Worm (Caenorhabditis elegans): ENCODE measurements around the gene nphp-4.
A peak's percentile ranks its signal among the peaks of the same experiment; 100 is the strongest.

The nphp-4 gene

DNA sequence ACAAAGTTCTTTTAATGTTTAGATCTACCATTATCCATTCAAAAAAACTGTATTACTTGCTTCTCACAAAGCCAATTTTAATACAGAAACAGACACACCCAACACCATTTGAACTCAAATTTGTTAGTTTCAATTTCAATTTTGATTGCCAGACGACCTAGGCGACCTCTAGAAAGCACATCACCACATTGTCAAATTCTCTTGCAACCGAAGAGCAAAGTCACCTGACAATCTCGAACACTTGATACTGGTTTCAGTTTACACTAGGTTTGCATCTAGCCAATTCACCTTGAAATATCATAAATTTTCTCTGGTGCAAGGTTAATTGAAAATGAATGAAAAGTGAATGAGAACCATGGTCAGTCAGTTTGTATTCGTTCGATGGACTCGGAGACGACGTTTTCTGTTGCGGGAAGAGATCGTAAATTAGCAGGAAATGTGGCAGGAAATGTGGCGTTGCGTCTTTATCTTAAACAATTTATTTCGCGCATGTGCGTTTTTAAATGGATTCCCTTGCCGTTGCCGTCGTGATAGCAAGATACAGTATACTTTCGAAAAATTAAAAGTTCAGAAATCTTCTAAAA, 46.2 kb downstream of the nphp-4 start:
- TF ChIP-seq flt-1 (GFP tag; IDR thresholded peaks at IDR 0.05) = no peak
- no peak for TF ChIP-seq T22C8.4 (GFP tag; IDR thresholded peaks at IDR 0.05)
- no peak for TF ChIP-seq ref-1 (GFP tag; conservative IDR thresholded peaks at IDR 0.05)
- TF ChIP-seq tab-1 (GFP tag; IDR thresholded peaks at IDR 0.05) = no peak
- TF ChIP-seq cog-1 (tag; optimal IDR thresholded peaks at IDR 0.05) = no peak
- TF ChIP-seq ztf-29 (GFP tag; IDR thresholded peaks at IDR 0.05) = no peak
- no peak for TF ChIP-seq klf-2 (GFP tag; conservative IDR thresholded peaks at IDR 0.05)
- TF ChIP-seq med-1 (GFP tag; optimal IDR thresholded peaks at IDR 0.05; ENCODE audit: insufficient read depth) = no peak
- no peak for TF ChIP-seq ztf-23 (GFP tag; IDR thresholded peaks at IDR 0.05)

DNA sequence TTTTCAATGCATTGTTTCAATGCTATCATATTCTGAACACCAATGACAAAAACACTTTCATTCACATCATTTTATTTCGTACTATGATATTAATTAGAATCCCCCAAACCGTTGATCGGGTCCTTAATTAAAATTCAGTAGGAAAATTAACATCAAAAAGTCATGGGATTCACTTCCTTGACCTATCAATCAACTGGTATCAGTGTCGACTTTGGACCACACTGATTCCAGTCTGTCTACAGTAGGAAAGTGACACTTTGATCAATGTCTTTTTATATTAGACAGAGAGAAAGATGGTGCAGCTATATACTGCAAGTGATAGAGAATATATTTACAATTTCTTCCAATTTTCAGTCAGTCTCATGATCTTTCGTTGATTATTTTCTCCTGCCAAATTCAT, 47.2 kb downstream of the nphp-4 start:
- TF ChIP-seq ztf-29 (GFP tag; IDR thresholded peaks at IDR 0.05) = no peak
- no peak for TF ChIP-seq tab-1 (GFP tag; IDR thresholded peaks at IDR 0.05)
- no peak for TF ChIP-seq med-1 (GFP tag; optimal IDR thresholded peaks at IDR 0.05; ENCODE audit: insufficient read depth)
- TF ChIP-seq flt-1 (GFP tag; IDR thresholded peaks at IDR 0.05) = no peak
- no peak for TF ChIP-seq cog-1 (tag; optimal IDR thresholded peaks at IDR 0.05)

DNA sequence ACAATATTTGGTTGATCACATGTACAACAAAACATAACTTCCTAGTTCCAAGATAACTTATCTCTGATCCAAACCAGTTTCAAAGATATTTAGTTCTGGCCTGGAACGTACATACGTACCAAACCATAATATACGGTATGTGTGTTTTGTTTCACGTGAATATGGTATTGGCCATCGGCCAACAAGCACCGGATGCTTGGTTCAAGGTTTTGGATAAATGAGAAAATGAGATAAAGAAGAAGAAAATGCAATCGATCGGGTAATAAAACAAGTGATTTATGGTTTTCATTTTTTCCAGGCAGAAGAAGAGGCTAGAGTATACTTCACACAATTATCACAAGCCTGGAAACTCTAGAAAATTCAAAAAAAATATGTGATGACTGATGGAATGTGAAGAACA, 48.2 kb downstream of the nphp-4 start:
- TF ChIP-seq T22C8.4 (GFP tag; IDR thresholded peaks at IDR 0.05) = no peak
- no peak for TF ChIP-seq ref-1 (GFP tag; conservative IDR thresholded peaks at IDR 0.05)
- TF ChIP-seq ztf-29 (GFP tag; IDR thresholded peaks at IDR 0.05) = no peak
- TF ChIP-seq med-1 (GFP tag; optimal IDR thresholded peaks at IDR 0.05; ENCODE audit: insufficient read depth) = no peak
- no peak for TF ChIP-seq flt-1 (GFP tag; IDR thresholded peaks at IDR 0.05)
- no peak for TF ChIP-seq klf-2 (GFP tag; conservative IDR thresholded peaks at IDR 0.05)
- TF ChIP-seq ztf-23 (GFP tag; IDR thresholded peaks at IDR 0.05) = no peak
- no peak for TF ChIP-seq tab-1 (GFP tag; IDR thresholded peaks at IDR 0.05)
- TF ChIP-seq cog-1 (tag; optimal IDR thresholded peaks at IDR 0.05) = no peak

DNA sequence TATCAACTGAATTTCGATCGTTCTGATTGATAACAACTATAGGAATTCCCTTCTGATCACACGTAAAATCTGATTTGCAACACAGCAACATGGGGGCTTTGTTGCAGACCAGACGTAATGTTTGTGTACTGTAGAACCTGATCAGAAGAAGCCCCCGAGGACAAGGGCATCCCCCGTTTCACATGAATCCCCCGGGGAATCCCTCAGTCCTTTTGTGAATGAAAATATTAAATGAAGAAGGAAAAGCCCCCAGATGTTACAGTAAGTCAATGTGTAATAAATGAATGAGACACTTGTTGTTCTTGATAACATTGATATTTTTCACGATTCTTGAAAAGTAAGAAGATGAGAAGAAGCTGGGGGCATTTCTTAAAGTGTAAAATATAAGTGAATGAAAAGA, 49.4 kb downstream of the nphp-4 start:
- TF ChIP-seq flt-1 (GFP tag; IDR thresholded peaks at IDR 0.05) (no peak), ref-1 (GFP tag; conservative IDR thresholded peaks at IDR 0.05) (no peak)

DNA sequence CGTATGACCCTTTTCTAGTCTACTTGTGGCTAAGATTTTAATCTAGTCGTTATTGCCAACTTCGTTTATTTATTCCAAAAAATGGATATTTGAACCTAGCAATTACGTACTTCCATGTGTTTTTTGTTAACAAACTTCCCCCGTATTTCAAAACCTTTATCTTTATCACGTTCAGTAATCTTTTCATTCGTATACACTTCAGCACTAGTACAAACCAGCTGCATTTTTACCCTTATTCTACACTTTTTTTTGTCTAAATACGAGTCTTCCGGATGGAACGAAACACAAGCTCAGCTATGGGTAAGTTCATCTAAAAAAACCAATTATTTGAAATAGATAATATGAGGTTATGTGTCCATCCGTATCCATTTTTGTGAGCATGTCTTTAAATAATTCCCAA, 54.1 kb downstream of the nphp-4 start, which contains the start of gene D2023.1:
D2023.1 (plus strand) TSS at position 77 of the 400 bp plus-strand sequence.
- TF ChIP-seq ref-1 (GFP tag; conservative IDR thresholded peaks at IDR 0.05) = no peak
- no peak for TF ChIP-seq flt-1 (GFP tag; IDR thresholded peaks at IDR 0.05)
- no peak for TF ChIP-seq T22C8.4 (GFP tag; IDR thresholded peaks at IDR 0.05)
- no peak for TF ChIP-seq ztf-23 (GFP tag; IDR thresholded peaks at IDR 0.05)
- TF ChIP-seq klf-2 (GFP tag; conservative IDR thresholded peaks at IDR 0.05) = no peak
- no peak for TF ChIP-seq med-1 (GFP tag; optimal IDR thresholded peaks at IDR 0.05; ENCODE audit: insufficient read depth)
- no peak for TF ChIP-seq tab-1 (GFP tag; IDR thresholded peaks at IDR 0.05)
- no peak for TF ChIP-seq cog-1 (tag; optimal IDR thresholded peaks at IDR 0.05)
- TF ChIP-seq ztf-29 (GFP tag; IDR thresholded peaks at IDR 0.05) = no peak

DNA sequence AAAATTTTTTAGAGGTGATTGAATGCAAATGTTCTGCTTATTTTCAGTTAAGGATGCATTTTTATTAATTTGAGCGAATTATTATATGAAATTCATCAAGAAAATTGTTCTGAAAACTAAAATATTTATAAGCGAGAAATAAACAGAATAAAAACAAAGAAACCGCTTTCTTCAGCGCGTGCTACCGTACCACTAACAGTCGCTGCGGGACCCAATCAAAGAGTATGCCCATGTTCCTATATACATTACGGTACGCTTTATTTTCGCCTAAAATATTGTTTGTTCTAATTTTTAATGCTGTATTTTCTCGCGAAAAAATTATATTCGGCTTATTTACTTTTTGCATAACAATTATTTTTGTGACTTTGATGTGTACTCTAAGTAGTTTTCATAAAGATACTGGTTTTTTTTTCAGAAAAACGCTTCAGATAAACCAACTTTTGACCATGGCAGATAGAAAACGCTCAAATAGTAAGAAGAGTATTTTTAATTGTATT, 55.7 kb downstream of the nphp-4 start, which contains the start of gene F55A11.8:
F55A11.8 (plus strand) TSS at position 447 of the 497 bp plus-strand sequence.
- TF ChIP-seq flt-1 (GFP tag; IDR thresholded peaks at IDR 0.05) (no peak), ztf-23 (GFP tag; IDR thresholded peaks at IDR 0.05) (no peak), klf-2 (GFP tag; conservative IDR thresholded peaks at IDR 0.05) (no peak), ref-1 (GFP tag; conservative IDR thresholded peaks at IDR 0.05) (no peak), T22C8.4 (GFP tag; IDR thresholded peaks at IDR 0.05) (no peak), med-1 (GFP tag; optimal IDR thresholded peaks at IDR 0.05; ENCODE audit: insufficient read depth) (no peak), tab-1 (GFP tag; IDR thresholded peaks at IDR 0.05) (no peak), cog-1 (tag; optimal IDR thresholded peaks at IDR 0.05) (no peak), ztf-29 (GFP tag; IDR thresholded peaks at IDR 0.05) (no peak)

DNA sequence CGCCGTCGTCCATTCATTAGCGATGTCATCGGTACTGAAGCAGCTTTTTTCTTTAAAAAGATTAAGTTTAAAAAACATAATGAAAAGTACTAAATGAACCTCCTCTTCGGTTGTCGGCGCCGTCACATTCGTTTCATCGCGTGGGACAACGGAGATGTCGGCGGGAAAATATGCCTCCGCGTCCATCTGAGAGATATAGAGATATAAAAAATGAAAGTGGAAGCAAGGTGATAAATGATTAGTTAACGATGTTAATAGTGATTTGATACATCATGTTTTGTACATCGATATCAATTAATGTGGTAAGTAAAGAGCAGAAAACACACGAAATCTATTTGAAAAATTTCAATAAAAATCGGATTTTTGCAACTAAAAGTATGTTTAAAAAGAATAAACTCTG, 56.3 kb downstream of the nphp-4 start, which contains the start of gene F55A11.7:
F55A11.7 (minus strand) TSS at position 186 of the 400 bp plus-strand sequence.
- TF ChIP-seq T22C8.4 (GFP tag; IDR thresholded peaks at IDR 0.05) (no peak), med-1 (GFP tag; optimal IDR thresholded peaks at IDR 0.05; ENCODE audit: insufficient read depth) (no peak), ztf-29 (GFP tag; IDR thresholded peaks at IDR 0.05) (no peak), klf-2 (GFP tag; conservative IDR thresholded peaks at IDR 0.05) (no peak), ref-1 (GFP tag; conservative IDR thresholded peaks at IDR 0.05) (no peak), tab-1 (GFP tag; IDR thresholded peaks at IDR 0.05) (no peak), ztf-23 (GFP tag; IDR thresholded peaks at IDR 0.05) (no peak), flt-1 (GFP tag; IDR thresholded peaks at IDR 0.05) (no peak), cog-1 (tag; optimal IDR thresholded peaks at IDR 0.05) (no peak)

DNA sequence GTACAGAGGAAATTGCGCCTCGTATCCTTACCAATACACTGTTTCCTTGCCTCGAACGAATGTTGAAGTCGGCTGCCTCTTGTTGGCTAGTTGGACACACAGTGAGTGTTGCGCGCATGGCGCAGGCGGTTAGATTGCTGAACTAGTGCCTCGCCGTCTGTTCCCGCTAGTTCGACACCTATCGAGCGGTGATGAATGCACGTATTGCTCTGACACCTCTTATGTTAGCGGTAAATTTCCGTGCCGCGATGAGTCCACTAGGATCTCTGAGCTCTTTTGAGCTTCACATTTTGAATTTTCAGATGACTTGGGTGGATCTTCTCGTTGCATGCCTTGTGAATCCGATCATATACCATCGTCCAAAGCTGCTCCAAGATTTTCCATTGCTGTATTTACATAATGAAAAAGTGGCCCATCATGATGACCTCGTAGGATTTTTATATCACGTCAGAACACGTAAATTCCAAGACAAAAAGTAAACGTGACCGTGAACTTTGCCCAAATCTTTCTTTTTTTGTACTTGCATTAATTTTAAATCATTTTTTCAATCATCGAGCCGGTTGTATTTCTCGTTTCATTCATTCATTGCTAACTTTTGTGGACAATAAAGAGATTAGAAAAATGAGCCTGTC, 60.6 kb downstream of the nphp-4 start, which contains the start of gene F55A11.11:
F55A11.11 (plus strand) TSS at position 341 of the 632 bp plus-strand sequence.
- TF ChIP-seq klf-2 (GFP tag; conservative IDR thresholded peaks at IDR 0.05) = peak; percentile 90
- TF ChIP-seq ztf-29 (GFP tag; IDR thresholded peaks at IDR 0.05) = peak; percentile 93
- peak; percentile 97 for TF ChIP-seq T22C8.4 (GFP tag; IDR thresholded peaks at IDR 0.05)
- peak; percentile 88 for TF ChIP-seq cog-1 (tag; optimal IDR thresholded peaks at IDR 0.05)
- peak; percentile 98 for TF ChIP-seq flt-1 (GFP tag; IDR thresholded peaks at IDR 0.05)
- peak; percentile 97 for TF ChIP-seq ztf-23 (GFP tag; IDR thresholded peaks at IDR 0.05)
- TF ChIP-seq ref-1 (GFP tag; conservative IDR thresholded peaks at IDR 0.05) = peak; percentile 93
- TF ChIP-seq tab-1 (GFP tag; IDR thresholded peaks at IDR 0.05) = peak; percentile 96
- peak; percentile 87 for TF ChIP-seq med-1 (GFP tag; optimal IDR thresholded peaks at IDR 0.05; ENCODE audit: insufficient read depth)
